Worm (Caenorhabditis elegans): Measurements from ENCODE around the gene Y57A10A.5.

DNA sequence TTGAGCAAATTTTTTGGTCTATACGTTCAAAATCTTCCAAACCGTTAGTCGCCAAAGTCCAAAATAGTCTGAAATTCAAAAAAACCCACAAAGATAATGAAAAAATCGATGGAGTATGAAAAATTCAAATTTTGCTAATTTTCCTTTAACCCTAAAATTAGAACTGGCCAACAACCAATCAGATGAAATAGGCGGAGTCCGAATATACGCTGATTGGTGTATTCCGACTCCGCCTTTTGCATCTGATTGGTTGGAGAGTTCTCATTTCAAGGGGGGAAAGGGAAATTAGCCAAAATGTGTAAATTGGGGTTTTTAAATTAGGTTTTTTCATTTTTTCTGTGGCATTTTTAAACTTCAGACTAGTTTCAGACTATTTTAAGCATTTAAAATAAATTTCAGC lies 50.3 kb downstream of the Y57A10A.5 start:
- TF ChIP-seq elt-1 (tag; optimal IDR thresholded peaks at IDR 0.05; ENCODE audit: borderline replicate concordance, insufficient read depth) (no peak), unc-62 (GFP tag; optimal IDR thresholded peaks at IDR 0.05) (no peak), ceh-83 (GFP tag; optimal IDR thresholded peaks at IDR 0.05) (no peak), nhr-28 (tag; optimal IDR thresholded peaks at IDR 0.05) (no peak), lin-13 (tag; optimal IDR thresholded peaks at IDR 0.05) (no peak), sptf-1 (tag; optimal IDR thresholded peaks at IDR 0.05) (no peak), unc-39 (tag; optimal IDR thresholded peaks at IDR 0.05) (no peak), mls-2 (tag; optimal IDR thresholded peaks at IDR 0.05) (no peak)
